Fruit fly (Drosophila melanogaster) whole organism, adult: Measurements from ENCODE around the gene glec.

Experiments
- CG14711 ChIP-seq: fragments of 200-800 bp; sonication (Bioruptor generic); optimal IDR thresholded peaks from 2 replicates; lab custom pipeline; 2018; ENCODE audit warnings: missing biosample characterization, mild to moderate bottlenecking, missing genetic modification characterization, moderate library complexity
- CG33017 ChIP-seq: fragments of 200-800 bp; sonication (Bioruptor generic); optimal IDR thresholded peaks from 2 replicates; lab custom pipeline; 2018; ENCODE audit warnings: missing biosample characterization, mild to moderate bottlenecking, missing genetic modification characterization, moderate library complexity
- Clk ChIP-seq: fragments of 200-800 bp; sonication (Bioruptor generic); optimal IDR thresholded peaks from 2 replicates; lab custom pipeline; 2017; ENCODE audit warnings: missing biosample characterization, missing genetic modification characterization
- Crg-1 ChIP-seq: fragments of 200-800 bp; sonication (Bioruptor generic); optimal IDR thresholded peaks from 2 replicates; lab custom pipeline; 2016; ENCODE audit warnings: missing biosample characterization, missing genetic modification characterization
- Hr96 ChIP-seq: fragments of 200-800 bp; sonication (Bioruptor generic); optimal IDR thresholded peaks from 2 replicates; lab custom pipeline; 2016; ENCODE audit warnings: missing biosample characterization, missing genetic modification characterization
- Mnt ChIP-seq: fragments of 200-800 bp; sonication (Bioruptor generic); optimal IDR thresholded peaks from 2 replicates; lab custom pipeline; 2016; ENCODE audit warnings: missing biosample characterization, mild to moderate bottlenecking, missing genetic modification characterization
- cic ChIP-seq: fragments of 200-800 bp; sonication (Bioruptor generic); optimal IDR thresholded peaks from 2 replicates; lab custom pipeline; 2017; ENCODE audit warnings: missing biosample characterization, mild to moderate bottlenecking, missing genetic modification characterization, moderate library complexity
- kay ChIP-seq: fragments of 200-800 bp; sonication (Bioruptor generic); peaks from one replicate; lab custom pipeline; 2016; ENCODE audit warnings: missing biosample characterization, missing genetic modification characterization, borderline replicate concordance
- toe ChIP-seq: fragments of 200-800 bp; sonication (Bioruptor generic); optimal IDR thresholded peaks from 2 replicates; lab custom pipeline; 2016; ENCODE audit warnings: missing biosample characterization, missing genetic modification characterization

DNA sequence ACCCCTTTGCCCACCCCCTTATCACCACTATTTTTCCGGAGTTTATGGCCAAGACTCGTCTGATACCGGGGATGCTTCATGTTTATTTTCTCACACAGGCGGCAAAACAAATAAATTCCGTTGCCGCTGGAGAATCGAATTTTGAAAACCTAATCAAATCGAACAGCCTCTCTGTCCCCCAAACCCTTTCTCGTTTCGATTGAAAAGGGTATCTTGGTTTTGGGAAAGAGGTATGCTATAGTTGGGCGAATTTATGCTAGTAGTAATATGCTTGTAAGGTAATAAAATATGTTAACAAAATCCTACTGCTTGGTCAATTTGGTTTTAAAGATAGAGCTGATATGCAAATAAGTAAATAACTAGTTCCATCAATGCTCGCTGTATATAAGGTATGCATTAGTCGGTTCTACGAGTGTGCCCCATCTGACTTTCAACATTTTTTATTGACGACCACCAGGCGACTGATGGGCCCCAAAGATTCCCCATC is 28.0 kb downstream of the glec start:
- no peak for TF ChIP-seq CG14711
- no peak for TF ChIP-seq Hr96 (GFP tag; lab: Kevin White, UChicago)
- TF ChIP-seq toe (GFP tag; lab: Kevin White, UChicago): no peak
- TF ChIP-seq kay (GFP tag; lab: Kevin White, UChicago): no peak
- no peak for TF ChIP-seq cic
- TF ChIP-seq Crg-1: no peak
- TF ChIP-seq CG33017: no peak
- no peak for TF ChIP-seq Clk (GFP tag; lab: Kevin White, UChicago)
- no peak for TF ChIP-seq Mnt
